Worm (Caenorhabditis elegans) whole organism, L1 larva: ENCODE data around the gene C14A6.12.

Experiments
- elt-3 ChIP-seq, 6 experiments: fragments of 150-350 bp in 1 of 6; sonication (generic microtip); optimal IDR thresholded peaks; 2 replicates each; lab custom pipeline; 2017 to 2018; ENCODE audit warnings: missing biosample characterization in 6 of 6, missing genetic modification characterization in 6 of 6, inconsistent platforms in 1 of 6
- fkh-8 ChIP-seq: sonication (generic microtip); optimal IDR thresholded peaks from 2 replicates; lab custom pipeline; 2016; ENCODE audit warnings: mild to moderate bottlenecking, missing genetic modification characterization, missing compliant biosample characterization
- jun-1 ChIP-seq: fragments of 150-350 bp; optimal IDR thresholded peaks from 2 replicates; lab custom pipeline; 2014; ENCODE audit warnings: missing biosample characterization, missing genetic modification reagents, missing genetic modification characterization
- mdl-1 ChIP-seq, 2 experiments: fragments of 150-350 bp; optimal IDR thresholded peaks; 2 replicates each; lab custom pipeline; 2014 to 2017; ENCODE audit warnings: missing biosample characterization in 2 of 2, missing genetic modification characterization in 2 of 2, inconsistent platforms in 1 of 2
- mep-1 ChIP-seq: fragments of 150-350 bp; optimal IDR thresholded peaks from 2 replicates; lab custom pipeline; 2014; ENCODE audit warnings: missing biosample characterization, missing genetic modification characterization
- nhr-12 ChIP-seq: sonication (generic microtip); optimal IDR thresholded peaks from 2 replicates; lab custom pipeline; 2017; ENCODE audit warnings: missing biosample characterization, missing genetic modification characterization
- nhr-90 ChIP-seq: sonication (generic microtip); optimal IDR thresholded peaks from 2 replicates; lab custom pipeline; 2016; ENCODE audit warnings: mild to moderate bottlenecking, missing genetic modification characterization, missing compliant biosample characterization; ENCODE audit not compliant: poor library complexity
- pqm-1 ChIP-seq: sonication (generic microtip); optimal IDR thresholded peaks from 3 replicates; lab custom pipeline; 2017; ENCODE audit warnings: missing biosample characterization, missing genetic modification characterization
- skn-1 ChIP-seq: fragments of 150-350 bp; optimal IDR thresholded peaks from 2 replicates; lab custom pipeline; 2014; ENCODE audit warnings: missing biosample characterization, missing genetic modification characterization
- ztf-11 ChIP-seq, 2 experiments: sonication (generic microtip); optimal IDR thresholded peaks; 2 replicates each; lab custom pipeline; 2016 to 2017; ENCODE audit warnings: missing genetic modification characterization in 2 of 2, missing biosample characterization in 1 of 2, missing compliant biosample characterization in 1 of 2

DNA sequence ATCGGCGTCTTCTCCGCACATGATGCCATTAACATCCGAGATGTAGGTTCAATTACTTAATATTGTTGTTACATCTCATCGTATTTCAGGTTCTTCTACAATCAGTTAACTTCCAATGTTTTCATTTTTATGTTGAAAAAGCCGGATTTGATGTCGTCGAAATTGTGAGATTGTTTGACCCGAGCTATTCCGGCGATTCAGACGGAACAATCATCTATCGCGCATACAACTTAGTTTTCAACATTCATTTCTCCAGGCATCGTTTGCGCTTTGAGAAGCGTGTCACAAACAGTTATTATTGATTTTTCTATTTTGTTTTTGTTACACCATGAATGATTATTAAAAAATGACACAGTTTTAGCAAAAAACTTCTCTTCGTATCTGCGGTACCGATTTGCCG lies 33.9 kb downstream of the C14A6.12 start:
- no peak for TF ChIP-seq ztf-11 (tag; optimal IDR thresholded peaks at IDR 0.05; lab: Kevin White, UChicago)
- TF ChIP-seq fkh-8 (tag; lab: Kevin White, UChicago), result no peak
- TF ChIP-seq mep-1 (tag; lab: Kevin White, UChicago), result no peak
- TF ChIP-seq nhr-12 (tag; lab: Kevin White, UChicago), result no peak
- no peak for TF ChIP-seq skn-1 (tag; lab: Kevin White, UChicago)
- TF ChIP-seq mdl-1 (tag; optimal IDR thresholded peaks at IDR 0.05; lab: Kevin White, UChicago), result no peak
- TF ChIP-seq elt-3 (tag; optimal IDR thresholded peaks at IDR 0.05; lab: Kevin White, UChicago), result no peak
- no peak for TF ChIP-seq nhr-90 (tag; lab: Kevin White, UChicago)
- TF ChIP-seq jun-1 (tag; lab: Kevin White, UChicago), result no peak
- TF ChIP-seq pqm-1 (tag; lab: Kevin White, UChicago), result no peak
